Worm (Caenorhabditis elegans) whole organism, L2 larva: Measurements from ENCODE around the gene F25H9.2.
"Not testable (repeated sequence)": the region's sequence is repeated elsewhere in the genome, so short reads cannot be mapped to it uniquely, and the experiment has no call there.

Experiments used
- C34F6.9 ChIP-seq: fragments of 150-350 bp; optimal IDR thresholded peaks from 2 replicates; lab custom pipeline; 2014; ENCODE audit warnings: missing biosample characterization, missing genetic modification characterization
- F13H6.1 ChIP-seq: sonication (generic microtip); optimal IDR thresholded peaks from 2 replicates; lab custom pipeline; 2016; ENCODE audit warnings: missing genetic modification characterization, missing compliant biosample characterization
- R02D3.7 ChIP-seq: fragments of 150-350 bp; optimal IDR thresholded peaks from 2 replicates; lab custom pipeline; 2014; ENCODE audit warnings: missing biosample characterization, missing genetic modification characterization
- Y55F3AM.14 ChIP-seq: fragments of 200-800 bp; sonication (Bioruptor generic); optimal IDR thresholded peaks from 2 replicates; lab custom pipeline; 2018; ENCODE audit warnings: mild to moderate bottlenecking, missing genetic modification characterization, missing compliant biosample characterization
- aly-2 ChIP-seq: fragments of 150-350 bp; optimal IDR thresholded peaks from 2 replicates; lab custom pipeline; 2014; ENCODE audit warnings: missing biosample characterization, missing genetic modification characterization
- ama-1 ChIP-seq: fragments of 150-350 bp; optimal IDR thresholded peaks from 2 replicates; lab custom pipeline; 2018; ENCODE audit warnings: inconsistent platforms
- blmp-1 ChIP-seq: sonication (generic microtip); optimal IDR thresholded peaks from 2 replicates; lab custom pipeline; 2017; ENCODE audit warnings: missing genetic modification characterization, mild to moderate bottlenecking, missing compliant biosample characterization, antibody characterized with exemption, moderate library complexity; ENCODE audit not compliant: insufficient read depth
- ceh-16 ChIP-seq: fragments of 150-350 bp; optimal IDR thresholded peaks from 2 replicates; lab custom pipeline; 2014; ENCODE audit warnings: missing biosample characterization, missing genetic modification characterization
- ceh-82 ChIP-seq: fragments of 150-350 bp; optimal IDR thresholded peaks from 2 replicates; lab custom pipeline; 2014; ENCODE audit warnings: missing biosample characterization, missing genetic modification characterization
- crh-2 ChIP-seq: sonication (generic microtip); optimal IDR thresholded peaks from 2 replicates; lab custom pipeline; 2017; ENCODE audit warnings: missing biosample characterization, missing genetic modification characterization
- dmd-4 ChIP-seq: sonication (generic microtip); optimal IDR thresholded peaks from 2 replicates; lab custom pipeline; 2017; ENCODE audit warnings: missing biosample characterization, missing genetic modification characterization
- egl-27 ChIP-seq: sonication (generic microtip); optimal IDR thresholded peaks from 3 replicates; lab custom pipeline; 2017; ENCODE audit warnings: missing biosample characterization, missing genetic modification reagents, missing genetic modification characterization
- elt-1 ChIP-seq: fragments of 150-350 bp; optimal IDR thresholded peaks from 2 replicates; lab custom pipeline; 2014; ENCODE audit warnings: missing biosample characterization, missing genetic modification characterization
- fos-1 ChIP-seq: fragments of 150-350 bp; optimal IDR thresholded peaks from 2 replicates; lab custom pipeline; 2014; ENCODE audit warnings: missing biosample characterization, missing genetic modification characterization
- gmeb-1 ChIP-seq: fragments of 150-350 bp; optimal IDR thresholded peaks from 2 replicates; lab custom pipeline; 2014; ENCODE audit warnings: missing biosample characterization, missing genetic modification characterization
- lin-13 ChIP-seq: fragments of 150-350 bp; optimal IDR thresholded peaks from 2 replicates; lab custom pipeline; 2014; ENCODE audit warnings: missing biosample characterization, missing genetic modification reagents, missing genetic modification characterization
- lin-39 ChIP-seq: fragments of 150-350 bp; optimal IDR thresholded peaks from 2 replicates; lab custom pipeline; 2014; ENCODE audit warnings: missing biosample characterization, missing genetic modification reagents, missing genetic modification characterization
- lsy-2 ChIP-seq, 2 experiments: fragments of 150-350 bp in 1 of 2; sonication (generic microtip) in 1 of 2; optimal IDR thresholded peaks; 2 replicates each; lab custom pipeline; 2014 to 2017; ENCODE audit warnings: missing biosample characterization in 2 of 2, missing genetic modification characterization in 2 of 2
- mab-5 ChIP-seq: fragments of 150-350 bp; optimal IDR thresholded peaks from 2 replicates; lab custom pipeline; 2014; ENCODE audit warnings: missing biosample characterization, missing genetic modification characterization
- mbf-1 ChIP-seq: sonication (generic microtip); optimal IDR thresholded peaks from 2 replicates; lab custom pipeline; 2017; ENCODE audit warnings: missing biosample characterization, missing genetic modification characterization
- mdl-1 ChIP-seq, 2 experiments: fragments of 150-350 bp in 1 of 2; sonication (generic microtip) in 1 of 2; optimal IDR thresholded peaks; 2 replicates each; lab custom pipeline; 2017; ENCODE audit warnings: missing biosample characterization in 2 of 2, missing genetic modification characterization in 2 of 2
- nhr-10 ChIP-seq: sonication (generic microtip); optimal IDR thresholded peaks from 2 replicates; lab custom pipeline; 2017; ENCODE audit warnings: missing biosample characterization, missing genetic modification characterization
- nhr-129 ChIP-seq: fragments of 150-350 bp; optimal IDR thresholded peaks from 2 replicates; lab custom pipeline; 2014; ENCODE audit warnings: missing biosample characterization, missing genetic modification characterization
- nhr-21 ChIP-seq: fragments of 150-350 bp; optimal IDR thresholded peaks from 2 replicates; lab custom pipeline; 2014; ENCODE audit warnings: missing biosample characterization, missing genetic modification characterization
- nhr-23 ChIP-seq: fragments of 150-350 bp; optimal IDR thresholded peaks from 2 replicates; lab custom pipeline; 2014; ENCODE audit warnings: missing biosample characterization, missing genetic modification reagents, missing genetic modification characterization
- nhr-25 ChIP-seq: fragments of 150-350 bp; sonication (generic microtip); optimal IDR thresholded peaks from 3 replicates; lab custom pipeline; 2014; ENCODE audit warnings: missing biosample characterization, missing genetic modification characterization
- nhr-6 ChIP-seq: fragments of 150-350 bp; optimal IDR thresholded peaks from 2 replicates; lab custom pipeline; 2014; ENCODE audit warnings: missing biosample characterization, missing genetic modification characterization
- nhr-77 ChIP-seq: fragments of 150-350 bp; optimal IDR thresholded peaks from 2 replicates; lab custom pipeline; 2014; ENCODE audit warnings: missing biosample characterization, missing genetic modification characterization
- skn-1 ChIP-seq: sonication (generic microtip); optimal IDR thresholded peaks from 2 replicates; lab custom pipeline; 2017; ENCODE audit warnings: missing biosample characterization, missing genetic modification characterization
- sma-3 ChIP-seq: sonication (generic microtip); optimal IDR thresholded peaks from 2 replicates; lab custom pipeline; 2016; ENCODE audit warnings: missing genetic modification reagents, missing genetic modification characterization, missing compliant biosample characterization
- snpc-4 ChIP-seq: fragments of 150-350 bp; optimal IDR thresholded peaks from 2 replicates; lab custom pipeline; 2014; ENCODE audit warnings: missing biosample characterization, missing genetic modification characterization
- unc-55 ChIP-seq: fragments of 150-350 bp; sonication (generic microtip); optimal IDR thresholded peaks from 3 replicates; lab custom pipeline; 2014; ENCODE audit warnings: missing biosample characterization, missing genetic modification reagents, missing genetic modification characterization
- unc-62 ChIP-seq: fragments of 150-350 bp; optimal IDR thresholded peaks from 2 replicates; lab custom pipeline; 2014; ENCODE audit warnings: missing biosample characterization, missing genetic modification reagents, missing genetic modification characterization
- zag-1 ChIP-seq: fragments of 150-350 bp; optimal IDR thresholded peaks from 2 replicates; lab custom pipeline; 2014; ENCODE audit warnings: missing biosample characterization, missing genetic modification characterization
- ztf-1 ChIP-seq: fragments of 200-800 bp; sonication (Bioruptor generic); conservative IDR thresholded peaks from 2 replicates; pipeline ENCODE4 v1.3.6; 2022; ENCODE audit warnings: missing genetic modification characterization, missing compliant biosample characterization
- ztf-11 ChIP-seq: sonication (generic microtip); optimal IDR thresholded peaks from 2 replicates; lab custom pipeline; 2017; ENCODE audit warnings: missing biosample characterization, missing genetic modification characterization
- ztf-4 ChIP-seq: fragments of 150-350 bp; optimal IDR thresholded peaks from 2 replicates; lab custom pipeline; 2014; ENCODE audit warnings: missing biosample characterization, missing genetic modification characterization

Gene F25H9.2

ce11 chrV:13441661-13442060 lies 16.2 kb upstream of the F25H9.2 start, which contains the start of gene col-162:
Gene col-162, plus strand, starts transcription at chrV:13441961.
- TF ChIP-seq ceh-82 (no peak), ztf-11 (tag; lab: Kevin White, UChicago) (no peak), sma-3 (GFP tag; lab: Kevin White, UChicago) (no peak), nhr-129 (tag; lab: Kevin White, UChicago) (no peak), snpc-4 (no peak), R02D3.7 (tag; lab: Kevin White, UChicago) (no peak), nhr-10 (tag; lab: Kevin White, UChicago) (no peak), ztf-4 (tag; lab: Kevin White, UChicago) (no peak), unc-62 (no peak), mbf-1 (tag; lab: Kevin White, UChicago) (no peak), nhr-6 (no peak), ama-1 (lab: Kevin White, UChicago) (no peak), Y55F3AM.14 (GFP tag; lab: Kevin White, UChicago) (no peak), elt-1 (tag; lab: Kevin White, UChicago) (no peak), C34F6.9 (tag; lab: Kevin White, UChicago) (no peak)

DNA sequence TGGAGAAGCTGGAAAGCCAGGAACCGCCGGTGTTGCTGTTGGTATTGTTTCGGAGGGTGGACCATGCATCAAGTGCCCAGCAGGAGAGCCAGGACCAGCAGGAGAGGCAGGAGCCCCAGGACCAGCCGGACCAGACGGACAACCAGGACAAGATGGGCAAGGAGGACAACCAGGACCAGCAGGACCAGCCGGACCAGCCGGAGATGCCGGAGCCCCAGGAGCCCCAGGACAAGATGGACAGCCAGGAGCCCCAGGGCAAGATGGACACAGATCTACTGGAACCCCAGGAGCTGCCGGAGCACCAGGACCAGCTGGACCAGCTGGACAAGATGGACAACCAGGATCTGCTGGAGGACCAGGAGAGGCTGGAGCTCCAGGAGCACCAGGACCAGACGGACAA lies 15.1 kb upstream of the F25H9.2 start:
- TF ChIP-seq ztf-1 (no peak), ceh-16 (tag; lab: Kevin White, UChicago) (no peak), nhr-21 (tag; lab: Kevin White, UChicago) (no peak), sma-3 (GFP tag; lab: Kevin White, UChicago) (no peak), ztf-11 (tag; lab: Kevin White, UChicago) (no peak), nhr-129 (tag; lab: Kevin White, UChicago) (no peak), elt-1 (tag; lab: Kevin White, UChicago) (no peak), ceh-82 (no peak), aly-2 (tag; lab: Kevin White, UChicago) (no peak)
- TF ChIP-seq, all 48 proteins: peak for 0

DNA sequence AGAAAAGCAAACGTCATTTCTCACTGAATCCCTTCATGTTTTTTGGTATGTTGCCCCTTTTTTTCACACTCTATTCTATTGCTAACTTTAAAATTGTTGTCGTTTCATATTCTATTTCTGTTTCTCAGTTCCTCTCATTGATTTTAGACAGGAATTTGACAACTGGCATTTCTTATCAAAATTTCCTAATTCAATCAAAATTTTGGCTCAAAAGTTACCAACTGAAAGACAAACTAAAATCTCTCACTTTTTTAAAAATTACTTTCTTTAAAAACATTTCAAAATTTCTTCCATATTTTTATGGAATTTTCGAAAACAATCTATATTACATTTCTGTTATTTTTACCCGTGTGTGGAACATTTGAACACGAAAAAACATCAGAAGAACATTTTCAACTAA lies 14.3 kb upstream of the F25H9.2 start, which contains the start of gene Y2H9A.6:
Gene Y2H9A.6 (plus strand): TSS at position 301 of the 400 bp plus-strand sequence.
- not testable (repeated sequence) for TF ChIP-seq fos-1 (tag; lab: Kevin White, UChicago); nhr-6; Y55F3AM.14 (GFP tag; lab: Kevin White, UChicago)
- TF ChIP-seq, all 48 proteins: peak for 0; not testable (repeated sequence) for 48

ce11 chrV:13445229-13445949 lies 12.5 kb upstream of the F25H9.2 start, which contains the start of gene Y2H9A.4:
Gene Y2H9A.4, plus strand, starts transcription at chrV:13445899.
- TF ChIP-seq lsy-2 (tag; optimal IDR thresholded peaks at IDR 0.05; lab: Kevin White, UChicago): no peak
- no peak for TF ChIP-seq elt-1 (tag; lab: Kevin White, UChicago)
- TF ChIP-seq F13H6.1: no peak
- TF ChIP-seq mab-5 (tag; lab: Kevin White, UChicago): peak; percentile 28
- TF ChIP-seq dmd-4 (tag; lab: Kevin White, UChicago): no peak
- no peak for TF ChIP-seq unc-62
- TF ChIP-seq zag-1 (tag; lab: Kevin White, UChicago): no peak
- TF ChIP-seq skn-1 (tag; lab: Kevin White, UChicago): no peak
- TF ChIP-seq crh-2 (tag; lab: Kevin White, UChicago): peak; percentile 56
- TF ChIP-seq unc-55 (GFP tag; lab: Kevin White, UChicago): no peak
- no peak for TF ChIP-seq egl-27 (tag; lab: Kevin White, UChicago)
- TF ChIP-seq nhr-25 (tag; lab: Kevin White, UChicago): peak; percentile 31
- peak; percentile 23 for TF ChIP-seq C34F6.9 (tag; lab: Kevin White, UChicago)
- peak; percentile 53 for TF ChIP-seq fos-1 (tag; lab: Kevin White, UChicago)
- TF ChIP-seq nhr-77: no peak
- TF ChIP-seq gmeb-1 (tag; lab: Kevin White, UChicago): no peak

- TF ChIP-seq blmp-1 (tag; lab: Kevin White, UChicago) (no peak), ztf-1 (no peak), nhr-23 (tag; lab: Kevin White, UChicago) (no peak), nhr-6 (no peak), nhr-25 (tag; lab: Kevin White, UChicago) (no peak), snpc-4 (no peak), nhr-21 (tag; lab: Kevin White, UChicago) (no peak), egl-27 (tag; lab: Kevin White, UChicago) (no peak), mdl-1 (tag; optimal IDR thresholded peaks at IDR 0.05; lab: Kevin White, UChicago) (no peak), lin-13 (GFP tag; lab: Kevin White, UChicago) (no peak), lin-39 (tag; lab: Kevin White, UChicago) (no peak), nhr-77 (no peak)
- TF ChIP-seq, all 48 proteins: peak for 0
These were observed 4.5 kb upstream of the F25H9.2 start, which contains the start of gene lurp-2 for ce11 chrV:13453334-13453733. Gene lurp-2, plus strand, starts transcription at chrV:13453634.
